Worm (Caenorhabditis elegans) whole organism, L2 larva: ENCODE results near the gene rbr-2.

Source experiments
- ZK546.5 ChIP-seq: sonication (generic microtip); optimal IDR thresholded peaks from 2 replicates; lab custom pipeline; 2017; ENCODE audit warnings: missing biosample characterization, missing genetic modification characterization
- crh-2 ChIP-seq: sonication (generic microtip); optimal IDR thresholded peaks from 2 replicates; lab custom pipeline; 2017; ENCODE audit warnings: missing biosample characterization, missing genetic modification characterization
- egl-27 ChIP-seq: sonication (generic microtip); optimal IDR thresholded peaks from 3 replicates; lab custom pipeline; 2017; ENCODE audit warnings: missing biosample characterization, missing genetic modification reagents, missing genetic modification characterization
- fos-1 ChIP-seq: fragments of 150-350 bp; optimal IDR thresholded peaks from 2 replicates; lab custom pipeline; 2014; ENCODE audit warnings: missing biosample characterization, missing genetic modification characterization
- lsy-2 ChIP-seq, 2 experiments: fragments of 150-350 bp in 1 of 2; sonication (generic microtip) in 1 of 2; optimal IDR thresholded peaks; 2 replicates each; lab custom pipeline; 2014 to 2017; ENCODE audit warnings: missing biosample characterization in 2 of 2, missing genetic modification characterization in 2 of 2
- mbf-1 ChIP-seq: sonication (generic microtip); optimal IDR thresholded peaks from 2 replicates; lab custom pipeline; 2017; ENCODE audit warnings: missing biosample characterization, missing genetic modification characterization
- nhr-237 ChIP-seq: fragments of 150-350 bp; optimal IDR thresholded peaks from 2 replicates; lab custom pipeline; 2014; ENCODE audit warnings: missing biosample characterization, missing genetic modification characterization
- unc-39 ChIP-seq: fragments of 150-350 bp; optimal IDR thresholded peaks from 2 replicates; lab custom pipeline; 2014; ENCODE audit warnings: missing biosample characterization, missing genetic modification characterization
- unc-55 ChIP-seq: fragments of 150-350 bp; sonication (generic microtip); optimal IDR thresholded peaks from 3 replicates; lab custom pipeline; 2014; ENCODE audit warnings: missing biosample characterization, missing genetic modification reagents, missing genetic modification characterization
- ztf-11 ChIP-seq: sonication (generic microtip); optimal IDR thresholded peaks from 2 replicates; lab custom pipeline; 2017; ENCODE audit warnings: missing biosample characterization, missing genetic modification characterization

DNA sequence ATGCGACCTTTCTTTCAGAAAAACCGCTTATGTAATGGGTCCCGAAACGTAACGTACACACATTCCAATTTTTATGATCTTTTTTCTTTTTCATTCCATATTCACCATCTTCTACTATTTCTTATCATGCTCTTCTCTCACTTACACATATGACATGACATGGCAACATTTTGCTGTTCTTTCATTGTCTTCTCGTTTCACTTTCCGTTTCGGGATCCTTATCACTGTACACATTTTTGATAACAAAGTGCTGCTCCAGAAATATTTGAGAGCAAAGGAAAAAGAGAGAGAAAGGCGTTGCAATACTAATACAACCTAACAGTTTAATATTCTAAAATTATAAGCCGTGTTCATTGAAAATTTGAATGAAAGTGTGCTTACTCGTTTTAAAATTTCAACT is 50.5 kb downstream of the rbr-2 start:
- TF ChIP-seq unc-39 (tag; lab: Kevin White, UChicago) (no peak), egl-27 (tag; lab: Kevin White, UChicago) (no peak), crh-2 (tag; lab: Kevin White, UChicago) (peak; percentile 57), lsy-2 (tag; optimal IDR thresholded peaks at IDR 0.05; lab: Kevin White, UChicago) (no peak), nhr-237 (tag; lab: Kevin White, UChicago) (no peak), ztf-11 (no peak), unc-55 (GFP tag; lab: Kevin White, UChicago) (no peak), fos-1 (tag; lab: Kevin White, UChicago) (peak; percentile 97), mbf-1 (tag; lab: Kevin White, UChicago) (no peak), ZK546.5 (tag; lab: Kevin White, UChicago) (no peak)
